Fruit fly (Drosophila melanogaster) whole organism, embryonic: Measurements from ENCODE around the gene RfC4.

Experiments
- CG12236 ChIP-seq: fragments of 200-800 bp; sonication (Bioruptor generic); optimal IDR thresholded peaks from 2 replicates; lab custom pipeline; 2016; ENCODE audit warnings: missing biosample characterization, missing genetic modification characterization
- CG12769 ChIP-seq: fragments of 200-800 bp; sonication (Bioruptor generic); optimal IDR thresholded peaks from 2 replicates; lab custom pipeline; 2019; ENCODE audit warnings: missing biosample characterization, mild to moderate bottlenecking, missing genetic modification characterization, moderate library complexity
- CG13287 ChIP-seq: fragments of 200-800 bp; sonication (Bioruptor generic); IDR thresholded peaks from 2 replicates; pipeline ENCODE4 v1.3.6; 2022; ENCODE audit warnings: missing biosample characterization, missing genetic modification characterization; ENCODE audit not compliant: partially characterized antibody
- CG13424 ChIP-seq: fragments of 200-800 bp; sonication (Bioruptor generic); optimal IDR thresholded peaks from 2 replicates; lab custom pipeline; 2019; ENCODE audit warnings: missing biosample characterization, mild to moderate bottlenecking, missing genetic modification characterization, moderate library complexity
- CG13624 ChIP-seq: fragments of 200-800 bp; sonication (Bioruptor generic); optimal IDR thresholded peaks from 2 replicates; lab custom pipeline; 2016; ENCODE audit warnings: missing biosample characterization, missing genetic modification characterization
- CG15011 ChIP-seq: fragments of 200-800 bp; sonication (Bioruptor generic); optimal IDR thresholded peaks from 3 replicates; lab custom pipeline; 2018; ENCODE audit warnings: missing biosample characterization, mild to moderate bottlenecking, missing genetic modification characterization
- CG1602 ChIP-seq: fragments of 200-800 bp; sonication (Bioruptor generic); optimal IDR thresholded peaks from 3 replicates; lab custom pipeline; 2016; ENCODE audit warnings: missing biosample characterization, missing genetic modification characterization
- CG1647 ChIP-seq: fragments of 200-800 bp; sonication (Bioruptor generic); optimal IDR thresholded peaks from 3 replicates; lab custom pipeline; 2016; ENCODE audit warnings: missing biosample characterization, missing genetic modification characterization
- CG17186 ChIP-seq: fragments of 200-800 bp; sonication (Bioruptor generic); optimal IDR thresholded peaks from 3 replicates; lab custom pipeline; 2017; ENCODE audit warnings: missing biosample characterization, missing genetic modification reagents, missing genetic modification characterization
- CG17802 ChIP-seq: fragments of 200-800 bp; sonication (Bioruptor generic); optimal IDR thresholded peaks from 2 replicates; lab custom pipeline; 2018; ENCODE audit warnings: missing biosample characterization, mild to moderate bottlenecking, missing genetic modification characterization, moderate library complexity
- CG32532 ChIP-seq: fragments of 200-800 bp; sonication (Bioruptor generic); IDR thresholded peaks from 2 replicates; pipeline ENCODE4 v1.3.6; 2022; ENCODE audit warnings: missing biosample characterization, missing genetic modification characterization
- CG32772 ChIP-seq: fragments of 200-800 bp; sonication (Bioruptor generic); IDR thresholded peaks from 2 replicates; pipeline ENCODE4 v1.3.6; 2022; ENCODE audit warnings: missing biosample characterization, missing genetic modification characterization
- CG33213 ChIP-seq: fragments of 200-800 bp; sonication (Bioruptor generic); optimal IDR thresholded peaks from 3 replicates; lab custom pipeline; 2016; ENCODE audit warnings: missing biosample characterization, missing genetic modification characterization
- CG34376 ChIP-seq: fragments of 200-800 bp; sonication (Bioruptor generic); optimal IDR thresholded peaks from 2 replicates; lab custom pipeline; 2018; ENCODE audit warnings: missing biosample characterization, mild to moderate bottlenecking, missing genetic modification characterization
- CG43689 ChIP-seq: fragments of 200-800 bp; sonication (Bioruptor generic); IDR thresholded peaks from 2 replicates; pipeline ENCODE4 v1.3.6; 2022; ENCODE audit warnings: missing biosample characterization, missing genetic modification characterization
- CG8281 ChIP-seq: fragments of 200-800 bp; sonication (Bioruptor generic); optimal IDR thresholded peaks from 2 replicates; lab custom pipeline; 2018; ENCODE audit warnings: missing biosample characterization, mild to moderate bottlenecking, missing genetic modification characterization, moderate library complexity
- CG9932 ChIP-seq: fragments of 200-800 bp; sonication (Bioruptor generic); IDR thresholded peaks from 2 replicates; pipeline ENCODE4 v1.3.6; 2022; ENCODE audit warnings: missing biosample characterization, missing genetic modification characterization
- Chrac-16 ChIP-seq: fragments of 200-800 bp; sonication (Bioruptor generic); optimal IDR thresholded peaks from 3 replicates; lab custom pipeline; 2016; ENCODE audit warnings: missing biosample characterization, missing genetic modification characterization
- Ets97D ChIP-seq: fragments of 200-800 bp; sonication (Bioruptor generic); optimal IDR thresholded peaks from 3 replicates; lab custom pipeline; 2016; ENCODE audit warnings: missing biosample characterization, missing genetic modification characterization
- Fer1 ChIP-seq: fragments of 200-800 bp; sonication (Bioruptor generic); optimal IDR thresholded peaks from 2 replicates; lab custom pipeline; 2017; ENCODE audit warnings: missing biosample characterization, mild to moderate bottlenecking, missing genetic modification characterization
- H2.0 ChIP-seq: fragments of 200-800 bp; sonication (Bioruptor generic); IDR thresholded peaks from 2 replicates; pipeline ENCODE4 v1.3.6; 2022; ENCODE audit warnings: missing biosample characterization, missing genetic modification characterization
- Nf-YB ChIP-seq: fragments of 200-800 bp; sonication (Bioruptor generic); optimal IDR thresholded peaks from 3 replicates; lab custom pipeline; 2019; ENCODE audit warnings: missing biosample characterization, mild to moderate bottlenecking, missing genetic modification characterization, moderate library complexity
- Nf-YC ChIP-seq: fragments of 200-800 bp; optimal IDR thresholded peaks from 3 replicates; lab custom pipeline; 2019; ENCODE audit warnings: missing biosample characterization, mild to moderate bottlenecking, missing genetic modification characterization, moderate library complexity
- Sin3A ChIP-seq: fragments of >200 bp; optimal IDR thresholded peaks from 2 replicates; lab custom pipeline; 2018
- Spps ChIP-seq: fragments of 200-800 bp; sonication (Bioruptor generic); optimal IDR thresholded peaks from 2 replicates; lab custom pipeline; 2018; ENCODE audit warnings: missing biosample characterization, mild to moderate bottlenecking, missing genetic modification characterization
- TFAM ChIP-seq: fragments of 200-800 bp; sonication (Bioruptor generic); optimal IDR thresholded peaks from 2 replicates; lab custom pipeline; 2017; ENCODE audit warnings: missing biosample characterization, missing genetic modification characterization, inconsistent platforms
- Trl ChIP-seq, 3 experiments: fragments of >200 bp in 2 of 3; fragments of 200-800 bp in 1 of 3; sonication (Bioruptor generic) in 1 of 3; optimal IDR thresholded peaks; 2 replicates in 1 of 3; 3 replicates in 2 of 3; lab custom pipeline; 2016 to 2017; ENCODE audit warnings: missing biosample characterization in 1 of 3, missing genetic modification characterization in 1 of 3
- Vsx1 ChIP-seq: fragments of 200-800 bp; sonication (Bioruptor generic); optimal IDR thresholded peaks from 2 replicates; lab custom pipeline; 2017; ENCODE audit warnings: missing biosample characterization, mild to moderate bottlenecking, missing genetic modification characterization, missing genetic modification reagents
- al ChIP-seq: fragments of 200-800 bp; sonication (Bioruptor generic); IDR thresholded peaks from 2 replicates; pipeline ENCODE4 v1.3.6; 2022; ENCODE audit warnings: missing biosample characterization, missing genetic modification characterization
- br ChIP-seq: fragments of >200 bp; optimal IDR thresholded peaks from 2 replicates; lab custom pipeline; 2017
- cg ChIP-seq: fragments of 200-800 bp; sonication (Bioruptor generic); optimal IDR thresholded peaks from 3 replicates; lab custom pipeline; 2019; ENCODE audit warnings: missing biosample characterization, mild to moderate bottlenecking, missing genetic modification characterization, moderate library complexity
- chif ChIP-seq, 2 experiments: fragments of 200-800 bp; sonication (Bioruptor generic); optimal IDR thresholded peaks; 3 replicates each; lab custom pipeline; 2016; ENCODE audit warnings: missing biosample characterization in 2 of 2, missing genetic modification characterization in 2 of 2
- dmrt99B ChIP-seq: fragments of 200-800 bp; sonication (Bioruptor generic); optimal IDR thresholded peaks from 2 replicates; lab custom pipeline; 2018; ENCODE audit warnings: missing biosample characterization, mild to moderate bottlenecking, missing genetic modification characterization, moderate library complexity
- emc ChIP-seq: fragments of 200-800 bp; sonication (Bioruptor generic); optimal IDR thresholded peaks from 2 replicates; lab custom pipeline; 2016; ENCODE audit warnings: missing biosample characterization, missing genetic modification characterization
- fu2 ChIP-seq: fragments of 200-800 bp; sonication (Bioruptor generic); optimal IDR thresholded peaks from 2 replicates; lab custom pipeline; 2016; ENCODE audit warnings: missing biosample characterization, missing genetic modification characterization
- her ChIP-seq: fragments of 200-800 bp; sonication (Bioruptor generic); optimal IDR thresholded peaks from 2 replicates; lab custom pipeline; 2016; ENCODE audit warnings: missing biosample characterization, missing genetic modification characterization
- jigr1 ChIP-seq: fragments of 200-800 bp; sonication (Bioruptor generic); IDR thresholded peaks from 3 replicates; pipeline ENCODE4 v1.3.6; 2022; ENCODE audit warnings: missing biosample characterization, missing genetic modification characterization
- lola ChIP-seq, 3 experiments: fragments of >200 bp in 2 of 3; fragments of 200-800 bp in 1 of 3; sonication (Bioruptor generic) in 1 of 3; optimal IDR thresholded peaks; 2 replicates each; lab custom pipeline; 2017 to 2019; ENCODE audit warnings: missing biosample characterization in 3 of 3, missing genetic modification characterization in 3 of 3, mild to moderate bottlenecking in 1 of 3, moderate library complexity in 1 of 3
- nerfin-1 ChIP-seq: fragments of 200-800 bp; sonication (Bioruptor generic); optimal IDR thresholded peaks from 3 replicates; lab custom pipeline; 2019; ENCODE audit warnings: missing biosample characterization, mild to moderate bottlenecking, missing genetic modification characterization, moderate library complexity
- nerfin-2 ChIP-seq: fragments of 200-800 bp; sonication (Bioruptor generic); IDR thresholded peaks from 2 replicates; pipeline ENCODE4 v1.3.6; 2022; ENCODE audit warnings: missing biosample characterization, missing genetic modification characterization; ENCODE audit not compliant: partially characterized antibody
- oc ChIP-seq: fragments of 200-800 bp; sonication (Bioruptor generic); optimal IDR thresholded peaks from 2 replicates; lab custom pipeline; 2018; ENCODE audit warnings: missing biosample characterization, mild to moderate bottlenecking, missing genetic modification characterization, moderate library complexity
- onecut ChIP-seq: fragments of 200-800 bp; sonication (Bioruptor generic); IDR thresholded peaks from 2 replicates; pipeline ENCODE4 v1.3.6; 2022; ENCODE audit warnings: missing biosample characterization, missing genetic modification characterization
- peb ChIP-seq: fragments of 200-800 bp; sonication (Bioruptor generic); IDR thresholded peaks from 2 replicates; pipeline ENCODE4 v1.3.6; 2022; ENCODE audit warnings: missing biosample characterization, missing genetic modification characterization
- pzg ChIP-seq: fragments of 200-800 bp; sonication (Bioruptor generic); optimal IDR thresholded peaks from 3 replicates; lab custom pipeline; 2018; ENCODE audit warnings: missing biosample characterization, mild to moderate bottlenecking, missing genetic modification characterization, moderate library complexity
- ro ChIP-seq: fragments of 200-800 bp; sonication (Bioruptor generic); IDR thresholded peaks from 2 replicates; pipeline ENCODE4 v1.3.6; 2022; ENCODE audit warnings: missing biosample characterization, missing genetic modification characterization
- run ChIP-seq: fragments of 200-800 bp; sonication (Bioruptor generic); optimal IDR thresholded peaks from 3 replicates; lab custom pipeline; 2018; ENCODE audit warnings: missing biosample characterization, mild to moderate bottlenecking, missing genetic modification characterization
- salm ChIP-seq: fragments of 200-800 bp; sonication (Bioruptor generic); optimal IDR thresholded peaks from 2 replicates; lab custom pipeline; 2018; ENCODE audit warnings: missing biosample characterization, mild to moderate bottlenecking, missing genetic modification characterization
- sima ChIP-seq: fragments of 200-800 bp; sonication (Bioruptor generic); optimal IDR thresholded peaks from 2 replicates; lab custom pipeline; 2016; ENCODE audit warnings: missing biosample characterization, missing genetic modification characterization
- sob ChIP-seq: fragments of 200-800 bp; sonication (Bioruptor generic); IDR thresholded peaks from 2 replicates; pipeline ENCODE4 v1.3.6; 2022; ENCODE audit warnings: missing biosample characterization, missing genetic modification characterization
- twi ChIP-seq: fragments of 200-800 bp; optimal IDR thresholded peaks from 2 replicates; lab custom pipeline; 2019; ENCODE audit warnings: missing biosample characterization, mild to moderate bottlenecking, missing genetic modification characterization, moderate library complexity

RfC4 gene

DNA sequence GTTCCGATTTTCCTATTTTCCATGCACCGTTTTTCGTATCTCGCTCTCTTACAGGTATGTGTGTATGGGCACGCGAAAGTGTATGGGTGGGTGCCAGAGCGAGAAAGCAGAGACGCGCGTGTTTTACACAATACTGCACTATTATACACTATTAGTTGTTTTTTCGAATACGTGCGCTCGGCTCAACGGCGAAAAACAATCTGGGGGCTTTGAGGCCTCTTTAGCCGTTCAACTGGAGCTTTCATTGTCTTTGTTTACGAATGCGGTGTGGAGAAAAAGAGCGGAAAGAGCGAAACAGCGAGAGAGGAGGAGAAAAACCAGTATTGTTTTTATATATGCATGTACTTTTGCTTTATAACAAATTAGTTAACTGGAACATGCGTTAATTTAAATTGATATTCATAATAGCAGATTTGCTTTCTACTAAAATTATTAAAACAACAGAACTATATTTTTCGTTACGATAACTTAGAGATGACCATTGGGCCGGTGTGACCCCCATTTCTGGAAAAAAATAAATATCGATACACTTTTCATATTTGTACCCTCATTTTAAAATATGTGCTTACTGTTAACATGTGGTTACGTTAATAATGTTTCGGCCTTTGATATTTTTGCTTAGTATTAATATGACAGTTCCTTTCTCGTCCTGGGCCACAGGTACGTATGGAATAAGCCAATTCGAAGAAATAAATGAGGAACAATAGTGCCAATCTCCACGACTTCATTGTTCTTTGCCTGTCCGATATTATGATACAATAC is 33.2 kb downstream of the RfC4 start, which contains the start of gene CG14995 (continued):
- TF ChIP-seq sob (GFP tag; lab: Robert Waterston, UW) = no peak; the same call in 1 of the 2 replicates
- no peak for TF ChIP-seq CG32772 (GFP tag; lab: Robert Waterston, UW)
- TF ChIP-seq Vsx1 = no peak
- TF ChIP-seq CG13287 = peak; percentile 69
- no peak for TF ChIP-seq br (lab: Kevin White, UChicago)
- no peak for TF ChIP-seq CG1647 (GFP tag; lab: Kevin White, UChicago)
- no peak for TF ChIP-seq CG17802 (tag; lab: Kevin White, UChicago)
- TF ChIP-seq jigr1 (GFP tag; lab: Robert Waterston, UW) = no peak
- no peak for TF ChIP-seq chif (GFP tag; optimal IDR thresholded peaks at IDR 0.05; lab: Kevin White, UChicago)
- no peak for TF ChIP-seq CG13624
- TF ChIP-seq salm (tag; lab: Kevin White, UChicago) = peak; percentile 21
- no peak for TF ChIP-seq run (tag; lab: Kevin White, UChicago)
- TF ChIP-seq CG15011 (GFP tag; lab: Kevin White, UChicago) = no peak
- no peak for TF ChIP-seq CG8281
- TF ChIP-seq Nf-YB = no peak
- peak; percentile 61 to 86 for TF ChIP-seq Trl (optimal IDR thresholded peaks at IDR 0.05; lab: Kevin White, UChicago)
- TF ChIP-seq Trl (GFP tag; optimal IDR thresholded peaks at IDR 0.05; lab: Kevin White, UChicago) = no peak
- no peak for TF ChIP-seq CG43689
- peak; percentile 97 for TF ChIP-seq nerfin-1
- peak; percentile 44 for TF ChIP-seq CG12769 (tag; lab: Kevin White, UChicago)
- no peak for TF ChIP-seq H2.0 (GFP tag; lab: Robert Waterston, UW)
- no peak for TF ChIP-seq al (GFP tag; lab: Robert Waterston, UW)
- TF ChIP-seq CG32532 (GFP tag; lab: Robert Waterston, UW) = no peak; the same call in 1 of the 2 replicates
- no peak for TF ChIP-seq CG17186
- no peak for TF ChIP-seq onecut (GFP tag; lab: Robert Waterston, UW)
- TF ChIP-seq lola (GFP tag; optimal IDR thresholded peaks at IDR 0.05; lab: Kevin White, UChicago) = no peak
- TF ChIP-seq emc (GFP tag; lab: Kevin White, UChicago) = no peak
- TF ChIP-seq pzg (GFP tag; lab: Kevin White, UChicago) = peak; percentile 61
- TF ChIP-seq peb (GFP tag; lab: Robert Waterston, UW) = no peak
- TF ChIP-seq Chrac-16 = no peak
- TF ChIP-seq ro = no peak
- TF ChIP-seq CG13424 (tag; lab: Kevin White, UChicago) = no peak
- peak; percentile 21 for TF ChIP-seq dmrt99B (tag; lab: Kevin White, UChicago)
- TF ChIP-seq CG12236 = no peak
- TF ChIP-seq Nf-YC = peak; percentile 31
- TF ChIP-seq TFAM (GFP tag; lab: Kevin White, UChicago) = no peak
- TF ChIP-seq twi (tag; lab: Kevin White, UChicago) = no peak
- peak; percentile 71 for TF ChIP-seq CG34376
- peak; percentile 2 for TF ChIP-seq Ets97D (GFP tag; lab: Kevin White, UChicago)
- peak; percentile 87 for TF ChIP-seq cg (GFP tag; lab: Kevin White, UChicago)
- no peak for TF ChIP-seq CG1602
- TF ChIP-seq Sin3A (lab: Kevin White, UChicago) = no peak
- TF ChIP-seq oc (tag; lab: Kevin White, UChicago) = peak; percentile 67
- no peak for TF ChIP-seq CG33213 (GFP tag; lab: Kevin White, UChicago)
- TF ChIP-seq Spps = no peak
- no peak for TF ChIP-seq CG9932 (GFP tag; lab: Robert Waterston, UW)
- TF ChIP-seq fu2 (GFP tag; lab: Kevin White, UChicago) = no peak
- no peak for TF ChIP-seq her (GFP tag; lab: Kevin White, UChicago)
- peak; percentile 72 for TF ChIP-seq Fer1 (GFP tag; lab: Kevin White, UChicago)
- no peak for TF ChIP-seq sima
- no peak for TF ChIP-seq nerfin-2 (GFP tag; lab: Robert Waterston, UW)
